Worm (Caenorhabditis elegans) whole organism, L1 larva: ENCODE data around the gene Y82E9BR.20.

Experiments
- nhr-12 ChIP-seq: sonication (generic microtip); optimal IDR thresholded peaks from 2 replicates; lab custom pipeline; 2017; ENCODE audit warnings: missing biosample characterization, missing genetic modification characterization
- unc-62 ChIP-seq: fragments of 150-350 bp; optimal IDR thresholded peaks from 2 replicates; lab custom pipeline; 2014; ENCODE audit warnings: missing biosample characterization, missing genetic modification reagents, missing genetic modification characterization

DNA sequence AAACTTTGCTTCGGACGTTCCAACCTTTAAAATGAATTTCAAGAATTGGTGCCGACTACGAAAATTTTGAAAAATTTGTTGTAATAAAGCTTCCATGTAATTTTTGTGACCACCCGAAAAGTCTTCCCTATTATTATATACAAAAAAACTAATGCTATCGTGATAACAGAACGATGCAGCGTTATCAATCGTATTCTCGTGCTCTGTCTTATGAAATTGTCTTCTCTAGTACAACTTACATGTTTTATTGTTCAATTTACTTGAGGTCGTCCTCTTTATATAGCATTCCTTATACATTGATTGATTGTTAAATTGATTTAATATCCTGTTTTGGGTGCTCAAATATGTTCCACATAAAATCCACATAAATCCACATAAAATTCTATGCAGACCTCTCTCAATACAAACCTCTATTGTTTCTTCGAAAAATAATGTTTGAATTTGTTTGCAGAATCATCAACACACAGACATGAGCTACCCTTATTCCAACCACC lies 27.3 kb downstream of the Y82E9BR.20 start, which contains the start of gene pals-19:
- TF ChIP-seq nhr-12 (tag; lab: Kevin White, UChicago) (no peak), unc-62 (GFP tag; lab: Kevin White, UChicago) (no peak)
